Fruit fly (Drosophila melanogaster) whole organism, embryonic: Measurements from ENCODE around the gene CG18747.

Source experiments
- Ada2b ChIP-seq: fragments of 200-800 bp; sonication (Bioruptor generic); IDR thresholded peaks from 2 replicates; pipeline ENCODE4 v1.3.6; 2022; ENCODE audit warnings: missing biosample characterization, missing genetic modification characterization
- BtbVII ChIP-seq: fragments of 200-800 bp; sonication (Bioruptor generic); optimal IDR thresholded peaks from 3 replicates; lab custom pipeline; 2017; ENCODE audit warnings: missing biosample characterization, mild to moderate bottlenecking, missing genetic modification characterization
- CG10543 ChIP-seq: fragments of 200-800 bp; sonication (Bioruptor generic); optimal IDR thresholded peaks from 3 replicates; lab custom pipeline; 2017; ENCODE audit warnings: missing biosample characterization, mild to moderate bottlenecking, missing genetic modification characterization, moderate library complexity
- CG12391 ChIP-seq: fragments of 200-800 bp; sonication (Bioruptor generic); optimal IDR thresholded peaks from 3 replicates; lab custom pipeline; 2018; ENCODE audit warnings: missing biosample characterization, mild to moderate bottlenecking, missing genetic modification characterization, moderate library complexity
- CG12769 ChIP-seq: fragments of 200-800 bp; sonication (Bioruptor generic); optimal IDR thresholded peaks from 2 replicates; lab custom pipeline; 2019; ENCODE audit warnings: missing biosample characterization, mild to moderate bottlenecking, missing genetic modification characterization, moderate library complexity
- CG13287 ChIP-seq: fragments of 200-800 bp; sonication (Bioruptor generic); IDR thresholded peaks from 2 replicates; pipeline ENCODE4 v1.3.6; 2022; ENCODE audit warnings: missing biosample characterization, missing genetic modification characterization; ENCODE audit not compliant: partially characterized antibody
- CG13296 ChIP-seq: fragments of 200-800 bp; sonication (Bioruptor generic); optimal IDR thresholded peaks from 3 replicates; lab custom pipeline; 2018; ENCODE audit warnings: missing biosample characterization, mild to moderate bottlenecking, missing genetic modification characterization
- CG17328 ChIP-seq: fragments of 200-800 bp; sonication (Bioruptor generic); IDR thresholded peaks from 2 replicates; pipeline ENCODE4 v1.3.6; 2022; ENCODE audit warnings: missing biosample characterization, missing genetic modification characterization
- CG17568 ChIP-seq: fragments of 200-800 bp; sonication (Bioruptor generic); optimal IDR thresholded peaks from 2 replicates; lab custom pipeline; 2018; ENCODE audit warnings: missing biosample characterization, mild to moderate bottlenecking, missing genetic modification characterization, moderate library complexity
- CG17612 ChIP-seq: fragments of 200-800 bp; sonication (Bioruptor generic); IDR thresholded peaks from 2 replicates; pipeline ENCODE4 v1.3.6; 2022; ENCODE audit warnings: missing biosample characterization, missing genetic modification characterization
- CG17912 ChIP-seq: fragments of 200-800 bp; sonication (Bioruptor generic); optimal IDR thresholded peaks from 2 replicates; lab custom pipeline; 2018; ENCODE audit warnings: missing biosample characterization, mild to moderate bottlenecking, missing genetic modification characterization
- CG18599 ChIP-seq: fragments of 200-800 bp; sonication (Bioruptor generic); optimal IDR thresholded peaks from 3 replicates; lab custom pipeline; 2017; ENCODE audit warnings: missing biosample characterization, missing genetic modification characterization, mild to moderate bottlenecking, moderate library complexity, missing genetic modification reagents
- CG18619 ChIP-seq: fragments of 200-800 bp; sonication (Bioruptor generic); optimal IDR thresholded peaks from 3 replicates; lab custom pipeline; 2017; ENCODE audit warnings: missing biosample characterization, mild to moderate bottlenecking, missing genetic modification characterization
- CG34376 ChIP-seq: fragments of 200-800 bp; sonication (Bioruptor generic); optimal IDR thresholded peaks from 2 replicates; lab custom pipeline; 2018; ENCODE audit warnings: missing biosample characterization, mild to moderate bottlenecking, missing genetic modification characterization
- CG34422 ChIP-seq: fragments of 200-800 bp; sonication (Bioruptor generic); IDR thresholded peaks from 3 replicates; pipeline ENCODE4 v1.3.6; 2022; ENCODE audit warnings: missing biosample characterization, missing genetic modification characterization
- CG7839 ChIP-seq: fragments of 200-800 bp; sonication (Bioruptor generic); optimal IDR thresholded peaks from 3 replicates; lab custom pipeline; 2018; ENCODE audit warnings: missing biosample characterization, mild to moderate bottlenecking, missing genetic modification characterization, moderate library complexity
- CG7987 ChIP-seq: fragments of 200-800 bp; sonication (Bioruptor generic); optimal IDR thresholded peaks from 2 replicates; lab custom pipeline; 2018; ENCODE audit warnings: missing biosample characterization, mild to moderate bottlenecking, missing genetic modification characterization, moderate library complexity
- CG8281 ChIP-seq: fragments of 200-800 bp; sonication (Bioruptor generic); optimal IDR thresholded peaks from 2 replicates; lab custom pipeline; 2018; ENCODE audit warnings: missing biosample characterization, mild to moderate bottlenecking, missing genetic modification characterization, moderate library complexity
- CG8290 ChIP-seq, 3 experiments: fragments of 200-800 bp; sonication (Bioruptor generic); optimal IDR thresholded peaks; 2 replicates each; lab custom pipeline; 2016 to 2019; ENCODE audit warnings: missing biosample characterization in 3 of 3, missing genetic modification characterization in 3 of 3, mild to moderate bottlenecking in 2 of 3, moderate library complexity in 1 of 3
- D19A ChIP-seq: fragments of 200-800 bp; optimal IDR thresholded peaks from 3 replicates; lab custom pipeline; 2019; ENCODE audit warnings: missing biosample characterization, mild to moderate bottlenecking, missing genetic modification characterization, moderate library complexity
- E2f2 ChIP-seq: fragments of 200-800 bp; sonication (Bioruptor generic); IDR thresholded peaks from 2 replicates; pipeline ENCODE4 v1.3.6; 2022; ENCODE audit warnings: missing biosample characterization, missing genetic modification characterization
- Fer3 ChIP-seq: fragments of 200-800 bp; sonication (Bioruptor generic); optimal IDR thresholded peaks from 2 replicates; lab custom pipeline; 2018; ENCODE audit warnings: missing biosample characterization, mild to moderate bottlenecking, missing genetic modification characterization, moderate library complexity
- H15 ChIP-seq: fragments of 200-800 bp; sonication (Bioruptor generic); IDR thresholded peaks from 3 replicates; pipeline ENCODE4 v1.3.6; 2022; ENCODE audit warnings: missing biosample characterization, missing genetic modification characterization
- Hey ChIP-seq: fragments of 200-800 bp; sonication (Bioruptor generic); optimal IDR thresholded peaks from 3 replicates; lab custom pipeline; 2018; ENCODE audit warnings: missing biosample characterization, mild to moderate bottlenecking, missing genetic modification characterization
- HmgZ ChIP-seq: fragments of 200-800 bp; sonication (Bioruptor generic); optimal IDR thresholded peaks from 2 replicates; lab custom pipeline; 2018; ENCODE audit warnings: missing biosample characterization, mild to moderate bottlenecking, missing genetic modification characterization
- Hr39 ChIP-seq: fragments of >200 bp; optimal IDR thresholded peaks from 2 replicates; lab custom pipeline; 2017
- Jarid2 ChIP-seq: fragments of 200-800 bp; sonication (Bioruptor generic); optimal IDR thresholded peaks from 3 replicates; lab custom pipeline; 2017; ENCODE audit warnings: mild to moderate bottlenecking, missing biosample characterization, missing genetic modification reagents, missing genetic modification characterization
- Lhr ChIP-seq: fragments of 200-800 bp; sonication (Bioruptor generic); optimal IDR thresholded peaks from 3 replicates; lab custom pipeline; 2017; ENCODE audit warnings: mild to moderate bottlenecking, missing biosample characterization, missing genetic modification reagents, missing genetic modification characterization
- MESR4 ChIP-seq: fragments of 200-800 bp; sonication (Bioruptor generic); optimal IDR thresholded peaks from 2 replicates; lab custom pipeline; 2018; ENCODE audit warnings: missing biosample characterization, mild to moderate bottlenecking, missing genetic modification characterization, moderate library complexity
- Med ChIP-seq: fragments of 200-800 bp; sonication (Bioruptor generic); peaks from one replicate; lab custom pipeline; 2016; ENCODE audit warnings: missing biosample characterization, missing genetic modification characterization, mild to moderate bottlenecking, inconsistent platforms, moderate library complexity
- Tbp ChIP-seq: fragments of >200 bp; optimal IDR thresholded peaks from 2 replicates; lab custom pipeline; 2018; ENCODE audit warnings: missing biosample characterization, missing genetic modification characterization
- amos ChIP-seq: fragments of 200-800 bp; sonication (Bioruptor generic); IDR thresholded peaks from 2 replicates; pipeline ENCODE4 v1.3.6; 2022; ENCODE audit warnings: missing biosample characterization, missing genetic modification characterization; ENCODE audit not compliant: partially characterized antibody
- chinmo ChIP-seq: fragments of 200-800 bp; sonication (Bioruptor generic); IDR thresholded peaks from 4 replicates; pipeline ENCODE4 v1.3.6; 2022; ENCODE audit warnings: missing biosample characterization, missing genetic modification characterization; ENCODE audit not compliant: partially characterized antibody
- dm ChIP-seq: fragments of 200-800 bp; sonication (Bioruptor generic); optimal IDR thresholded peaks from 3 replicates; lab custom pipeline; 2016; ENCODE audit warnings: missing biosample characterization, missing genetic modification characterization
- ems ChIP-seq: fragments of 200-800 bp; sonication (Bioruptor generic); optimal IDR thresholded peaks from 3 replicates; lab custom pipeline; 2016; ENCODE audit warnings: missing biosample characterization, missing genetic modification characterization
- exex ChIP-seq: fragments of 200-800 bp; sonication (Bioruptor generic); optimal IDR thresholded peaks from 4 replicates; lab custom pipeline; 2018; ENCODE audit warnings: missing biosample characterization, mild to moderate bottlenecking, missing genetic modification characterization, moderate library complexity
- fd64A ChIP-seq: fragments of 200-800 bp; sonication (Bioruptor generic); optimal IDR thresholded peaks from 3 replicates; lab custom pipeline; 2018; ENCODE audit warnings: missing biosample characterization, mild to moderate bottlenecking, missing genetic modification characterization
- grn ChIP-seq: fragments of 200-800 bp; sonication (Bioruptor generic); optimal IDR thresholded peaks from 3 replicates; lab custom pipeline; 2017; ENCODE audit warnings: missing biosample characterization, missing genetic modification characterization
- hbn ChIP-seq: fragments of 200-800 bp; sonication (Bioruptor generic); IDR thresholded peaks from 2 replicates; pipeline ENCODE4 v1.3.6; 2022; ENCODE audit warnings: missing biosample characterization, missing genetic modification characterization; ENCODE audit not compliant: partially characterized antibody
- her ChIP-seq: fragments of 200-800 bp; sonication (Bioruptor generic); optimal IDR thresholded peaks from 2 replicates; lab custom pipeline; 2016; ENCODE audit warnings: missing biosample characterization, missing genetic modification characterization
- lmd ChIP-seq: fragments of 200-800 bp; sonication (Bioruptor generic); IDR thresholded peaks from 2 replicates; pipeline ENCODE4 v1.3.6; 2022; ENCODE audit warnings: missing biosample characterization, missing genetic modification characterization
- mirr ChIP-seq: fragments of 200-800 bp; sonication (Bioruptor generic); optimal IDR thresholded peaks from 3 replicates; lab custom pipeline; 2018; ENCODE audit warnings: missing biosample characterization, mild to moderate bottlenecking, missing genetic modification characterization
- sisA ChIP-seq: fragments of 200-800 bp; sonication (Bioruptor generic); IDR thresholded peaks from 2 replicates; pipeline ENCODE4 v1.3.6; 2022; ENCODE audit warnings: missing biosample characterization, missing genetic modification characterization
- slou ChIP-seq: fragments of 200-800 bp; sonication (Bioruptor generic); optimal IDR thresholded peaks from 3 replicates; lab custom pipeline; 2016; ENCODE audit warnings: missing biosample characterization, missing genetic modification characterization
- sna ChIP-seq: fragments of 200-800 bp; sonication (Bioruptor generic); IDR thresholded peaks from 2 replicates; pipeline ENCODE4 v1.3.6; 2022; ENCODE audit warnings: missing biosample characterization, missing genetic modification characterization; ENCODE audit not compliant: partially characterized antibody
- so ChIP-seq: fragments of 200-800 bp; sonication (Bioruptor generic); IDR thresholded peaks from 3 replicates; pipeline ENCODE4 v1.3.6; 2022; ENCODE audit warnings: missing biosample characterization, missing genetic modification characterization
- sr ChIP-seq: fragments of 200-800 bp; sonication (Bioruptor generic); IDR thresholded peaks from 3 replicates; pipeline ENCODE4 v1.3.6; 2022; ENCODE audit warnings: missing biosample characterization, missing genetic modification characterization
- sug ChIP-seq: fragments of 200-800 bp; optimal IDR thresholded peaks from 2 replicates; lab custom pipeline; 2019; ENCODE audit warnings: missing biosample characterization, mild to moderate bottlenecking, missing genetic modification characterization, moderate library complexity
- tup ChIP-seq: fragments of 200-800 bp; sonication (Bioruptor generic); optimal IDR thresholded peaks from 2 replicates; lab custom pipeline; 2016; ENCODE audit warnings: missing biosample characterization, mild to moderate bottlenecking, missing genetic modification characterization, moderate library complexity
- vvl ChIP-seq: fragments of 200-800 bp; sonication (Bioruptor generic); IDR thresholded peaks from 2 replicates; pipeline ENCODE4 v1.3.6; 2022; ENCODE audit warnings: missing biosample characterization, missing genetic modification characterization
- yki ChIP-seq: fragments of >200 bp; optimal IDR thresholded peaks from 3 replicates; lab custom pipeline; 2018
- zf30C ChIP-seq: fragments of 200-800 bp; sonication (Bioruptor generic); optimal IDR thresholded peaks from 3 replicates; lab custom pipeline; 2018; ENCODE audit warnings: missing biosample characterization, mild to moderate bottlenecking, missing genetic modification characterization

Gene CG18747

DNA sequence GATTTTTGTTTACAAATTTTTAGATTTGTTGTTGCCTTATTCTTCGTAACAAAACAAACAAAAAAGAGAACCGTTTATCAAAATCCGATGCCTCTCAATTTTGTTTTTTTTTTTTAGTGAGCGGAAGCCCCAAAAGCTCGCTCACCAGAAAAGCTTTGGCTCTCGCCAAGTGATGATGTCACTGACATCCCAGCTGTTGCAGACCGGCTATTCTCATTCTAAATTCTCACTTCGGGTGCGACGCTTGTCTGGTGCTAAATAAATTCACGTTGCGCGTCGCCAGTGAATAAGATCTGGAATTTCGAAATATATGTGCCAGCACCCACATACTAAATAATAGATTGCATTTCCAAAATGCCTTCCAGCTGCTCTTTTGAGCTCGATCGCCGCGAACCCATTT lies 10.6 kb upstream of the CG18747 start, which contains the start of gene CG2641 (continued):
- TF ChIP-seq CG13287 (peak; percentile 52), CG17568 (GFP tag; lab: Kevin White, UChicago) (no peak), BtbVII (GFP tag; lab: Kevin White, UChicago) (peak; percentile 61), slou (GFP tag; lab: Kevin White, UChicago) (no peak), CG17328 (no peak), ems (GFP tag; lab: Kevin White, UChicago) (no peak), Lhr (no peak), Ada2b (GFP tag; lab: Robert Waterston, UW) (no peak), yki (lab: Kevin White, UChicago) (no peak), her (GFP tag; lab: Kevin White, UChicago) (no peak), E2f2 (no peak), D19A (no peak), Med (GFP tag; lab: Kevin White, UChicago) (peak; percentile 26), Fer3 (tag; lab: Kevin White, UChicago) (no peak), CG34422 (no peak), sna (GFP tag; lab: Robert Waterston, UW) (no peak), zf30C (GFP tag; lab: Kevin White, UChicago) (no peak), CG18619 (GFP tag; lab: Kevin White, UChicago) (no peak), vvl (GFP tag; lab: Robert Waterston, UW) (no peak), CG17912 (GFP tag; lab: Kevin White, UChicago) (no peak), CG7839 (tag; lab: Kevin White, UChicago) (no peak), CG8281 (tag; lab: Kevin White, UChicago) (no peak), sr (GFP tag; lab: Robert Waterston, UW) (0 out of 3 replicates have a peak, but pooled peaks have one; percentile 7), dm (no peak), CG12391 (tag; lab: Kevin White, UChicago) (no peak), CG7987 (GFP tag; lab: Kevin White, UChicago) (no peak), Tbp (GFP tag; lab: Kevin White, UChicago) (no peak), fd64A (no peak), tup (GFP tag; lab: Kevin White, UChicago) (no peak), lmd (GFP tag; lab: Robert Waterston, UW) (no peak)

DNA sequence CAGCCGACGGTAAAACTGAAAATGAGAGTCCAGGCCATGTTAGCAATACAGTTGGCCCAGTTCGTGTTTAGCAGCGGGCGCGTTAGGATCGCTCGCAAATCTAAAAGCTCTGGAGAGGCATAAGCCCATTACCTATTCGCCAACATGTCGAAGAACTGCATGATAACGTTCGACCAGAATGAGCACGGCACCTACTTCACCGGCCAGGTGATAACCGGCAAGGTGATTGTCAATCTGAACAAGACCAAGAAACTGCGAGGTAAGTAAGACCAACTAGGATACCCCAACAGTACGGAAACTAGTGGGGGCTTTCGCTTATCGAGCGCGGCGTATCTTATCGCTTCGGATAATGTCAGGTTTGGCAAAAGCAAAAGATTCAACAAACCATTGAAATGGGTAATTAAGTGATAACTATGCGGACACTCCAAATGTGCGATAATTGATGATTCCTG lies 7.4 kb upstream of the CG18747 start, which contains the start of gene CG10086:
CG10086 (plus strand) TSS at position 51 of the 452 bp plus-strand sequence.
- TF ChIP-seq hbn (no peak), CG18599 (GFP tag; lab: Kevin White, UChicago) (peak; percentile 34), CG34376 (GFP tag; lab: Kevin White, UChicago) (peak; percentile 86), grn (GFP tag; lab: Kevin White, UChicago) (peak; percentile 74), MESR4 (GFP tag; lab: Kevin White, UChicago) (no peak), Hey (tag; lab: Kevin White, UChicago) (no peak), chinmo (GFP tag; lab: Robert Waterston, UW) (0 out of 4 replicates have a peak, but pooled peaks have one; percentile 14), CG13296 (GFP tag; lab: Kevin White, UChicago) (no peak), amos (GFP tag; lab: Robert Waterston, UW) (no peak), exex (peak; percentile 99), CG12769 (tag; lab: Kevin White, UChicago) (peak; percentile 30), CG10543 (GFP tag; lab: Kevin White, UChicago) (peak; percentile 32), sug (tag; lab: Kevin White, UChicago) (peak; percentile 94), Hr39 (lab: Kevin White, UChicago) (no peak), Jarid2 (GFP tag; lab: Kevin White, UChicago) (peak; percentile 1), mirr (GFP tag; lab: Kevin White, UChicago) (peak; percentile 83), H15 (GFP tag; lab: Robert Waterston, UW) (no peak), HmgZ (peak; percentile 51), so (GFP tag; lab: Robert Waterston, UW) (0 out of 3 replicates have a peak, but pooled peaks have one; percentile 19), sisA (no peak), CG8290 (GFP tag; optimal IDR thresholded peaks at IDR 0.05; lab: Kevin White, UChicago) (no peak), CG8290 (tag; optimal IDR thresholded peaks at IDR 0.05; lab: Kevin White, UChicago) (peak in 1 of 2 experiments; percentile 1), CG17612 (GFP tag; lab: Robert Waterston, UW) (no peak)
